Worm (Caenorhabditis elegans) whole organism, early embryonic: ENCODE data around the gene pqn-42.

Experiments
- B0310.2 ChIP-seq: sonication (generic microtip); optimal IDR thresholded peaks from 2 replicates; lab custom pipeline; 2016; ENCODE audit warnings: mild to moderate bottlenecking, missing genetic modification characterization, missing compliant biosample characterization
- F13C5.2 ChIP-seq: sonication (generic microtip); optimal IDR thresholded peaks from 2 replicates; lab custom pipeline; 2017; ENCODE audit warnings: mild to moderate bottlenecking, missing genetic modification characterization, inconsistent platforms, missing compliant biosample characterization
- aly-1 ChIP-seq: sonication (generic microtip); optimal IDR thresholded peaks from 2 replicates; lab custom pipeline; 2016; ENCODE audit warnings: missing genetic modification characterization, missing compliant biosample characterization
- ama-1 ChIP-seq: fragments of 150-350 bp; optimal IDR thresholded peaks from 2 replicates; lab custom pipeline; 2014
- ceh-13 ChIP-seq: fragments of 200-800 bp; sonication (Bioruptor generic); optimal IDR thresholded peaks from 2 replicates; lab custom pipeline; 2018; ENCODE audit warnings: mild to moderate bottlenecking, missing genetic modification characterization, missing compliant biosample characterization
- ceh-36 ChIP-seq: sonication (generic microtip); optimal IDR thresholded peaks from 2 replicates; lab custom pipeline; 2016; ENCODE audit warnings: missing genetic modification characterization, inconsistent platforms, missing compliant biosample characterization
- ets-7 ChIP-seq: sonication (generic microtip); optimal IDR thresholded peaks from 2 replicates; lab custom pipeline; 2016; ENCODE audit warnings: missing genotype, missing genetic modification characterization, missing compliant biosample characterization
- flt-1 ChIP-seq: fragments of 200-800 bp; sonication (Bioruptor generic); IDR thresholded peaks from 2 replicates; pipeline ENCODE4 v1.3.6; 2022; ENCODE audit warnings: missing genetic modification characterization, missing compliant biosample characterization
- hmbx-1 ChIP-seq: sonication (generic microtip); optimal IDR thresholded peaks from 2 replicates; lab custom pipeline; 2016; ENCODE audit warnings: mild to moderate bottlenecking, missing genetic modification characterization, missing compliant biosample characterization
- hmg-4 ChIP-seq: fragments of 200-800 bp; sonication (Bioruptor generic); optimal IDR thresholded peaks from 2 replicates; lab custom pipeline; 2018; ENCODE audit warnings: mild to moderate bottlenecking, missing genetic modification characterization, missing compliant biosample characterization
- hnd-1 ChIP-seq: sonication (generic microtip); optimal IDR thresholded peaks from 2 replicates; lab custom pipeline; 2016; ENCODE audit warnings: missing genetic modification characterization, missing compliant biosample characterization
- pes-1 ChIP-seq: fragments of 200-800 bp; sonication (Bioruptor generic); IDR thresholded peaks from 2 replicates; pipeline ENCODE4 v1.3.6; 2022; ENCODE audit warnings: missing genetic modification reagents, missing genetic modification characterization, missing compliant biosample characterization
- scrt-1 ChIP-seq: fragments of 200-800 bp; sonication (Bioruptor generic); IDR thresholded peaks from 2 replicates; pipeline ENCODE4 v1.3.6; 2022; ENCODE audit warnings: missing genetic modification characterization, missing compliant biosample characterization
- sea-1 ChIP-seq: fragments of 200-800 bp; sonication (Bioruptor generic); conservative IDR thresholded peaks from 2 replicates; pipeline ENCODE4 v1.3.6; 2022; ENCODE audit warnings: missing genetic modification characterization, missing compliant biosample characterization
- tbx-11 ChIP-seq: fragments of 200-800 bp; sonication (Bioruptor generic); IDR thresholded peaks from 2 replicates; pipeline ENCODE4 v1.3.6; 2022; ENCODE audit warnings: missing genetic modification characterization, missing compliant biosample characterization
- tbx-37 ChIP-seq: fragments of 200-800 bp; sonication (Bioruptor generic); conservative IDR thresholded peaks from 2 replicates; pipeline ENCODE4 v1.3.6; 2022; ENCODE audit warnings: missing genetic modification reagents, missing genetic modification characterization, missing compliant biosample characterization
- tra-4 ChIP-seq: sonication (generic microtip); optimal IDR thresholded peaks from 2 replicates; lab custom pipeline; 2017; ENCODE audit warnings: missing genetic modification characterization, missing compliant biosample characterization

Gene pqn-42

DNA sequence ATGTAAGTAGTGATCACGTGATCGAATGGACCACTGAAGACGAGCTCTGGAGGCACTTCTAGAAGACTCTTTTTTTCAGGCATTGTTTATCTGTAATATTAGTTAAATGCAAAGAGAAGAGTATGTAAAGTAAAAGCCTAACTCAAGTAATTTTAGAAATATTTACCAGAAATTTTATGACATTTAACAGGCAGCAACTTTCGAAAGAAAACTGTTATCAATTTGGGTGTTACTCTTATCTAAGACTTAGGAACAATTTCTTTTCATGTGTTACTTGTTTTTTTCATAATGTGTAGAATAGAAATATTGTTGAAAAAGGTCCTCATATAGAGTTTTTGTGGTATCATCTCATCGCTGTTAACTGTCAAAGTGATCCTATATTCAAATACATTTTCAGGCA is 40.9 kb downstream of the pqn-42 start, which contains the start of the genes F42G2.5 and F42G2.7:
F42G2.5 (minus strand) TSS at position 101 of the 400 bp plus-strand sequence.
F42G2.7 (plus strand) TSS at position 270 of the 400 bp plus-strand sequence.
- TF ChIP-seq flt-1 (no peak), hnd-1 (tag; lab: Kevin White, UChicago) (no peak), scrt-1 (GFP tag; lab: Robert Waterston, UW) (no peak), hmg-4 (no peak), aly-1 (tag; lab: Kevin White, UChicago) (no peak), pes-1 (GFP tag; lab: Robert Waterston, UW) (no peak), tbx-11 (GFP tag; lab: Robert Waterston, UW) (no peak), ceh-36 (tag; lab: Kevin White, UChicago) (no peak), sea-1 (no peak), B0310.2 (no peak), ceh-13 (GFP tag; lab: Kevin White, UChicago) (no peak)

DNA sequence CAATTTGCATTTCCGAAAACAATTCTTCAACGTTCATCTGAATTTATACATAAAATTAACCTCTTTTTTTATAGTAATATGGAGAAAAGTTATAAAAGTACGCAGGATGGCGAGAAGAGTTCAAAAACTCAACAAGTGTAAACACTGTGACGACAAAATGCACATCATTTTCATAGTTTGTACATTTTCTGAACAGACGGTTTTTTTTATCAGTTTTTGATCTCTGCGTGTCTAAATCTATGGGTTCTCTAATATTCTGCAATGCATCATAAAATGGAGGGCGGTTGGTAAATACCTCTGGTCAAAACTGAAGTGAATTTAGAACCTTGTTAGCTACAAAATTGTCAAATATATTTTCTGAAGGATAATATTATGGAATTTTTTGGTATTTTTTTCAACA is 43.3 kb downstream of the pqn-42 start, which contains the start of gene fbxa-4:
fbxa-4 (minus strand) TSS at position 93 of the 400 bp plus-strand sequence.
- no peak for TF ChIP-seq pes-1 (GFP tag; lab: Robert Waterston, UW)
- TF ChIP-seq ceh-36 (tag; lab: Kevin White, UChicago): no peak
- TF ChIP-seq tra-4 (tag; lab: Kevin White, UChicago): no peak
- no peak for TF ChIP-seq hmbx-1
- TF ChIP-seq tbx-11 (GFP tag; lab: Robert Waterston, UW): no peak
- no peak for TF ChIP-seq ceh-13 (GFP tag; lab: Kevin White, UChicago)
- TF ChIP-seq F13C5.2 (tag; lab: Kevin White, UChicago): no peak
- no peak for TF ChIP-seq sea-1
- no peak for TF ChIP-seq B0310.2
- no peak for TF ChIP-seq hnd-1 (tag; lab: Kevin White, UChicago)
- TF ChIP-seq ets-7 (tag; lab: Kevin White, UChicago): no peak
- TF ChIP-seq aly-1 (tag; lab: Kevin White, UChicago): no peak
- TF ChIP-seq scrt-1 (GFP tag; lab: Robert Waterston, UW): no peak

DNA sequence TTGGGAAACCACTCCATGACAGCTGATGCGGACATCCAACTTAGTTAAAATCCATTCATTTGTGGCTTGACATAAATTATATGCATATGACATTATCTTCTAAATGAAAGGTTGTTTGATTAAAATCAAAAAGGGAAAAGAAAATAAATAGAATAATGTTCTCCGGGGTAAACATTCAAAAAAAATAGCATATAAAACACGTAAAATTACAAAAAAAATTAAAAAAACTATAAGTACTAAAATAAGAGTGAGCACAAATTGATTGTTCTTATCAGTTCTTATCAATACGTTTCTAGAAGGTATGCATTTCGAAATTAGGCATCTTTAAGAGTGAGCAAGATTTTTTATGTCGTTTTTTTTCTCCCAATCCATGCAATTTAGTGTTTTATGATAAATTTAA is 46.1 kb downstream of the pqn-42 start, which contains the start of gene fbxa-182:
fbxa-182 (minus strand) TSS at position 101 of the 400 bp plus-strand sequence.
- TF ChIP-seq hmbx-1: no peak
- no peak for TF ChIP-seq sea-1
- no peak for TF ChIP-seq ama-1 (lab: Kevin White, UChicago)
- TF ChIP-seq tra-4 (tag; lab: Kevin White, UChicago): no peak
- TF ChIP-seq pes-1 (GFP tag; lab: Robert Waterston, UW): no peak
- no peak for TF ChIP-seq hnd-1 (tag; lab: Kevin White, UChicago)
- TF ChIP-seq scrt-1 (GFP tag; lab: Robert Waterston, UW): no peak
- TF ChIP-seq ets-7 (tag; lab: Kevin White, UChicago): no peak
- TF ChIP-seq hmg-4: no peak
- TF ChIP-seq tbx-37: no peak

DNA sequence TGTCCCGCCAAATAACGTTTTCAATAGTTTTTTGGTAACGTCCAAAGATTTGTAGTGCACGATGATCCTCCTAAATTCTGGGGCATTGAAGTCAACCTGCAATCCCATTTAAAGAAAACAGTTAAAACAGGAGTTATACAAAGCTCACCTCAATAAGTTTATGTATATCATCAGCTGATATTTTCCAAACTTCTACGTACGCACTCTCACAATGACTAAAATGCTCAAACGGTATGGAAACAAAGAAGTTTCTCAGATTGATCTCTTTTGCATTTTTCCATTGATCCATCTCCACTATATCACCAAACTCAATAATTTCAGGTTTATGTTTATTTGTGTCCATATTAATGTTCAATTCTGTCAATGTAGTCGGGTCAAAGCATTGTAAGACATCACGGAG is 47.2 kb downstream of the pqn-42 start:
- TF ChIP-seq tbx-11 (GFP tag; lab: Robert Waterston, UW) (no peak), ceh-36 (tag; lab: Kevin White, UChicago) (no peak), tra-4 (tag; lab: Kevin White, UChicago) (no peak), hmbx-1 (no peak)

DNA sequence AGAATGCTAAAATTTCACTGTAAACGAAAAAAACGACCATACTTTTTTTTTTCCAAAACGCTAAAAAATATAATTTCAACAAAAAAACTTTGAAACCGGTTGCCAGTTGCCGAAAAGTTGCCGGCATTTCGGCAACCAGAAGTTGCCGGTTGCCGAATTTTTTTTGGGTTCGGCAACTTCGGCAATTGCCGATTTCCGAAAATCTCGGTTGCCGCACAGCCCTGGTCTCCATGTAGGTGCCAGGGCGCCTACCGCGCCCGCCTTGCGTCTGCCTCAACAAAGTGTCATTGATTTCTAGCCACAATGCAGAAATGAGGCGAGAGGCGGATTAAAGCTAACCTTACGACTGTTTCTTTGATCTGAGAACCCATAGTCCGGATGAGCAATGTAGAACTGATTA is 47.7 kb downstream of the pqn-42 start:
- TF ChIP-seq aly-1 (tag; lab: Kevin White, UChicago): no peak
- no peak for TF ChIP-seq sea-1
- TF ChIP-seq hnd-1 (tag; lab: Kevin White, UChicago): no peak
- TF ChIP-seq tbx-37: no peak
- TF ChIP-seq tbx-11 (GFP tag; lab: Robert Waterston, UW): no peak
- no peak for TF ChIP-seq ama-1 (lab: Kevin White, UChicago)
- no peak for TF ChIP-seq ceh-13 (GFP tag; lab: Kevin White, UChicago)
- no peak for TF ChIP-seq scrt-1 (GFP tag; lab: Robert Waterston, UW)
- no peak for TF ChIP-seq flt-1
- TF ChIP-seq hmbx-1: no peak
- no peak for TF ChIP-seq ets-7 (tag; lab: Kevin White, UChicago)
- TF ChIP-seq B0310.2: no peak
- TF ChIP-seq ceh-36 (tag; lab: Kevin White, UChicago): no peak
- no peak for TF ChIP-seq tra-4 (tag; lab: Kevin White, UChicago)

DNA sequence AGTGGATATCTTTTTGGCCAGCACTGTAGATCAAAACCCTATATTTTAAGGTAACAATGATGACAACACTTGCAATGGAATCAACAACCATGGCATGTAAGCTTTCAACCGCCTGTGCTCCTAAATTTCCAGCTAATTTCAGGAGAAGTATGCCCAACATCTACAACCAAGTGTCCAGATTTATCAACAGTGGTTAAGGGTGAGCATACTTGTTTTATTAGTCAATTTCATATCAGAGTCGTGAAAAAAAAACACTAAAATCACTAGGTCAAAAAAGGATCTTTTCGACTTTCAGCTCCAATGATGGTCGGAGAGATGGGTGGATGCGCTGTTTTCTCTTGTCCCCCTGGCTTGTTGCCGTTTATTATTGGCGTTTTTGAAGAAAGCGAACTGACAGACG is 54.8 kb downstream of the pqn-42 start, which contains the start of gene F16G10.1:
F16G10.1 (plus strand) TSS at position 301 of the 400 bp plus-strand sequence.
- no peak for TF ChIP-seq ama-1 (lab: Kevin White, UChicago)
- TF ChIP-seq tbx-37: no peak
- no peak for TF ChIP-seq B0310.2
- no peak for TF ChIP-seq tbx-11 (GFP tag; lab: Robert Waterston, UW)
- no peak for TF ChIP-seq ets-7 (tag; lab: Kevin White, UChicago)
- no peak for TF ChIP-seq hnd-1 (tag; lab: Kevin White, UChicago)
